Worm (Caenorhabditis elegans): Measurements from ENCODE around the gene Y55F3AM.13.

DNA sequence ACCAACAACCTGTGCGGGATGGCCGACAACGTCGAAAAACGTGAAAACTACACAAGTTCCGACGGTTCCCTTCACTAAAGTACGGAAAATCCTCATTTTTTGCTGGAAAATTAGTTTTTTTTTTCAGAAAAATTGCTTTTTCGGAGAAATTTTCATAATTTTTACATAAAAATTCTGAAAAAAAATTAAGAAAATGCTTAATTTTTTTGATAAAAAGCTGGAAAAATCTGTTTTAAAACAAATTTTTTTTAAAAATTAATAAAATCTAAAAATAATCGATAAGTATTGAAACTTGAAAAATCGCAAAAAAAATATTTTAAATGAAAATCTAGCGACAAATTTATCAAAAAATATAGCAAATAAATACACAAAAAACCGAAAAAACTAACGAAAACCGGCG is 50.4 kb downstream of the Y55F3AM.13 start, which contains the start of gene immp-2:
- no peak for TF ChIP-seq him-1 (tag; optimal IDR thresholded peaks at IDR 0.05)
- TF ChIP-seq dao-5 (tag; optimal IDR thresholded peaks at IDR 0.05): no peak
- no peak for TF ChIP-seq W03F9.2 (tag; optimal IDR thresholded peaks at IDR 0.05)
